Fruit fly (Drosophila melanogaster): ENCODE results near the gene Gale.

DNA sequence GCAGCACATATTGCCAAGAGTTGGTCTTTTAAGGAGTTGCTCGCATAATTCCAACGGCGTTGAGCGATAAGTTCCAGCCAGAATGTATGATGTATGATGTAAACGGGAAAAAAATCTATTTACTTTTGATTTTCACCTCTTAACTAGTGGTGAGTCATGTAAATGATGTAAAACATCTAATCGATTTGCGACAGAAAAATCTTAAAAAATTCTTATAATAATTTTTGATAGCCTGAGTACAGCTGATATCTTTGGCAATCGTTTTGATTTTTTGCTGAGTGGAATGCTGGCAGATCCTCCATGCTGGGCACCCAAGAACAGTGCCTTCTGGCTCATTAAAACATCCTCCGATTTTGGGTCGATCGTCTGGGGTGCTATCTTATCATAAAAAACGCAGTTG, 18.2 kb downstream of the Gale start:
- TF ChIP-seq EcR (GFP tag; optimal IDR thresholded peaks at IDR 0.05) (no peak), pan (optimal IDR thresholded peaks at IDR 0.05) (no peak), Dll (optimal IDR thresholded peaks at IDR 0.05) (no peak), psq (optimal IDR thresholded peaks at IDR 0.05) (no peak)

All from whole organism.